Fruit fly (Drosophila melanogaster) whole organism, embryonic: ENCODE results near the gene Dhdds.

Source experiments
- Atf3 ChIP-seq: fragments of 200-800 bp; sonication (Bioruptor generic); optimal IDR thresholded peaks from 3 replicates; lab custom pipeline; 2016; ENCODE audit warnings: missing biosample characterization, missing genetic modification characterization
- C15 ChIP-seq: fragments of 200-800 bp; sonication (Bioruptor generic); IDR thresholded peaks from 3 replicates; pipeline ENCODE4 v1.3.6; 2022; ENCODE audit warnings: missing biosample characterization, missing genetic modification characterization
- CG10959 ChIP-seq: fragments of 200-800 bp; sonication (Bioruptor generic); IDR thresholded peaks from 2 replicates; pipeline ENCODE4 v1.3.6; 2022; ENCODE audit warnings: missing biosample characterization, missing genetic modification characterization
- CG12071 ChIP-seq: fragments of 200-800 bp; sonication (Bioruptor generic); optimal IDR thresholded peaks from 3 replicates; lab custom pipeline; 2018; ENCODE audit warnings: missing biosample characterization, mild to moderate bottlenecking, missing genetic modification characterization
- CG12391 ChIP-seq: fragments of 200-800 bp; sonication (Bioruptor generic); optimal IDR thresholded peaks from 3 replicates; lab custom pipeline; 2018; ENCODE audit warnings: missing biosample characterization, mild to moderate bottlenecking, missing genetic modification characterization, moderate library complexity
- CG16813 ChIP-seq: fragments of 200-800 bp; sonication (Bioruptor generic); IDR thresholded peaks from 3 replicates; pipeline ENCODE4 v1.3.6; 2022; ENCODE audit warnings: missing biosample characterization, missing genetic modification characterization; ENCODE audit not compliant: partially characterized antibody
- CG30020 ChIP-seq: fragments of 200-800 bp; optimal IDR thresholded peaks from 2 replicates; lab custom pipeline; 2019; ENCODE audit warnings: missing biosample characterization, mild to moderate bottlenecking, missing genetic modification characterization, moderate library complexity
- CG3407 ChIP-seq: fragments of 200-800 bp; sonication (Bioruptor generic); optimal IDR thresholded peaks from 2 replicates; lab custom pipeline; 2018; ENCODE audit warnings: missing biosample characterization, mild to moderate bottlenecking, missing genetic modification characterization
- CG34376 ChIP-seq: fragments of 200-800 bp; sonication (Bioruptor generic); optimal IDR thresholded peaks from 2 replicates; lab custom pipeline; 2018; ENCODE audit warnings: missing biosample characterization, mild to moderate bottlenecking, missing genetic modification characterization
- CG3838 ChIP-seq: fragments of 200-800 bp; sonication (Bioruptor generic); optimal IDR thresholded peaks from 3 replicates; lab custom pipeline; 2016; ENCODE audit warnings: missing biosample characterization, missing genetic modification characterization
- CG4360 ChIP-seq: fragments of 200-800 bp; sonication (Bioruptor generic); IDR thresholded peaks from 2 replicates; pipeline ENCODE4 v1.3.6; 2022; ENCODE audit warnings: missing biosample characterization, missing genetic modification characterization
- CG6254 ChIP-seq: fragments of 200-800 bp; sonication (Bioruptor generic); optimal IDR thresholded peaks from 3 replicates; lab custom pipeline; 2017; ENCODE audit warnings: mild to moderate bottlenecking, missing biosample characterization, missing genetic modification reagents, missing genetic modification characterization
- CG6854 ChIP-seq: fragments of 200-800 bp; sonication (Bioruptor generic); optimal IDR thresholded peaks from 3 replicates; lab custom pipeline; 2017; ENCODE audit warnings: missing biosample characterization, mild to moderate bottlenecking, missing genetic modification characterization
- CG7556 ChIP-seq: fragments of 200-800 bp; sonication (Bioruptor generic); optimal IDR thresholded peaks from 2 replicates; lab custom pipeline; 2017; ENCODE audit warnings: missing biosample characterization, mild to moderate bottlenecking, missing genetic modification characterization
- CG9727 ChIP-seq: fragments of 200-800 bp; sonication (Bioruptor generic); optimal IDR thresholded peaks from 3 replicates; lab custom pipeline; 2017; ENCODE audit warnings: missing biosample characterization, mild to moderate bottlenecking, missing genetic modification characterization
- CHES-1-like ChIP-seq: fragments of 200-800 bp; sonication (Bioruptor generic); optimal IDR thresholded peaks from 2 replicates; lab custom pipeline; 2016; ENCODE audit warnings: missing biosample characterization, missing genetic modification characterization
- CTCF ChIP-seq: fragments of 200-800 bp; sonication (Bioruptor generic); optimal IDR thresholded peaks from 2 replicates; lab custom pipeline; 2017; ENCODE audit warnings: missing biosample characterization, mild to moderate bottlenecking, missing genetic modification characterization, moderate library complexity
- Chrac-16 ChIP-seq: fragments of 200-800 bp; sonication (Bioruptor generic); optimal IDR thresholded peaks from 3 replicates; lab custom pipeline; 2016; ENCODE audit warnings: missing biosample characterization, missing genetic modification characterization
- CrebB ChIP-seq: fragments of 200-800 bp; sonication (Bioruptor generic); optimal IDR thresholded peaks from 3 replicates; lab custom pipeline; 2018; ENCODE audit warnings: missing biosample characterization, mild to moderate bottlenecking, missing genetic modification characterization
- D19A ChIP-seq: fragments of 200-800 bp; optimal IDR thresholded peaks from 3 replicates; lab custom pipeline; 2019; ENCODE audit warnings: missing biosample characterization, mild to moderate bottlenecking, missing genetic modification characterization, moderate library complexity
- Dll ChIP-seq: fragments of 200-800 bp; sonication (Bioruptor generic); IDR thresholded peaks from 4 replicates; pipeline ENCODE4 v1.3.6; 2022; ENCODE audit warnings: missing biosample characterization, missing genetic modification characterization; ENCODE audit not compliant: partially characterized antibody
- Fer3 ChIP-seq: fragments of 200-800 bp; sonication (Bioruptor generic); optimal IDR thresholded peaks from 2 replicates; lab custom pipeline; 2018; ENCODE audit warnings: missing biosample characterization, mild to moderate bottlenecking, missing genetic modification characterization, moderate library complexity
- Hand ChIP-seq: fragments of 200-800 bp; sonication (Bioruptor generic); optimal IDR thresholded peaks from 2 replicates; lab custom pipeline; 2017; ENCODE audit warnings: mild to moderate bottlenecking, missing biosample characterization, missing genetic modification reagents, missing genetic modification characterization
- Hr39 ChIP-seq: fragments of >200 bp; optimal IDR thresholded peaks from 2 replicates; lab custom pipeline; 2017
- Lhr ChIP-seq: fragments of 200-800 bp; sonication (Bioruptor generic); optimal IDR thresholded peaks from 3 replicates; lab custom pipeline; 2017; ENCODE audit warnings: mild to moderate bottlenecking, missing biosample characterization, missing genetic modification reagents, missing genetic modification characterization
- Mad ChIP-seq: fragments of 200-800 bp; sonication (Bioruptor generic); optimal IDR thresholded peaks from 2 replicates; lab custom pipeline; 2016; ENCODE audit warnings: missing biosample characterization, missing genetic modification characterization
- Max ChIP-seq: fragments of 200-800 bp; sonication (Bioruptor generic); optimal IDR thresholded peaks from 2 replicates; lab custom pipeline; 2016; ENCODE audit warnings: missing biosample characterization, mild to moderate bottlenecking, missing genetic modification characterization
- NFAT ChIP-seq: fragments of 200-800 bp; sonication (Bioruptor generic); IDR thresholded peaks from 2 replicates; pipeline ENCODE4 v1.3.6; 2022; ENCODE audit warnings: missing biosample characterization, missing genetic modification characterization
- Neu2 ChIP-seq: fragments of 200-800 bp; sonication (Bioruptor generic); optimal IDR thresholded peaks from 3 replicates; lab custom pipeline; 2016; ENCODE audit warnings: missing biosample characterization, missing genetic modification characterization, borderline replicate concordance
- Nf-YB ChIP-seq: fragments of 200-800 bp; sonication (Bioruptor generic); optimal IDR thresholded peaks from 3 replicates; lab custom pipeline; 2019; ENCODE audit warnings: missing biosample characterization, mild to moderate bottlenecking, missing genetic modification characterization, moderate library complexity
- PHDP ChIP-seq: fragments of 200-800 bp; sonication (Bioruptor generic); optimal IDR thresholded peaks from 3 replicates; lab custom pipeline; 2018; ENCODE audit warnings: missing biosample characterization, mild to moderate bottlenecking, missing genetic modification characterization, moderate library complexity
- al ChIP-seq: fragments of 200-800 bp; sonication (Bioruptor generic); IDR thresholded peaks from 2 replicates; pipeline ENCODE4 v1.3.6; 2022; ENCODE audit warnings: missing biosample characterization, missing genetic modification characterization
- amos ChIP-seq: fragments of 200-800 bp; sonication (Bioruptor generic); IDR thresholded peaks from 2 replicates; pipeline ENCODE4 v1.3.6; 2022; ENCODE audit warnings: missing biosample characterization, missing genetic modification characterization; ENCODE audit not compliant: partially characterized antibody
- aop ChIP-seq: fragments of 200-800 bp; sonication (Bioruptor generic); IDR thresholded peaks from 2 replicates; pipeline ENCODE4 v1.3.6; 2022; ENCODE audit warnings: missing biosample characterization, missing genetic modification characterization
- bbx ChIP-seq: fragments of 200-800 bp; sonication (Bioruptor generic); IDR thresholded peaks from 2 replicates; pipeline ENCODE4 v1.3.6; 2022; ENCODE audit warnings: missing biosample characterization, missing genetic modification characterization; ENCODE audit not compliant: partially characterized antibody
- bcd ChIP-seq: fragments of 200-800 bp; sonication (Bioruptor generic); optimal IDR thresholded peaks from 2 replicates; lab custom pipeline; 2017; ENCODE audit warnings: missing biosample characterization, mild to moderate bottlenecking, missing genetic modification characterization
- bigmax ChIP-seq: fragments of 200-800 bp; sonication (Bioruptor generic); optimal IDR thresholded peaks from 2 replicates; lab custom pipeline; 2018; ENCODE audit warnings: missing biosample characterization, mild to moderate bottlenecking, missing genetic modification characterization
- disco-r ChIP-seq: fragments of 200-800 bp; sonication (Bioruptor generic); optimal IDR thresholded peaks from 2 replicates; lab custom pipeline; 2016; ENCODE audit warnings: missing biosample characterization, missing genetic modification characterization
- esg ChIP-seq: fragments of 200-800 bp; sonication (Bioruptor generic); conservative IDR thresholded peaks from 2 replicates; pipeline ENCODE4 v1.3.6; 2022; ENCODE audit warnings: missing biosample characterization, missing genetic modification characterization
- fd3F ChIP-seq: fragments of 200-800 bp; sonication (Bioruptor generic); optimal IDR thresholded peaks from 2 replicates; lab custom pipeline; 2018; ENCODE audit warnings: missing biosample characterization, mild to moderate bottlenecking, missing genetic modification characterization, moderate library complexity
- fd96Cb ChIP-seq: fragments of 200-800 bp; sonication (Bioruptor generic); optimal IDR thresholded peaks from 2 replicates; lab custom pipeline; 2018; ENCODE audit warnings: missing biosample characterization, mild to moderate bottlenecking, missing genetic modification characterization, moderate library complexity
- gsb ChIP-seq: fragments of 200-800 bp; sonication (Bioruptor generic); IDR thresholded peaks from 2 replicates; pipeline ENCODE4 v1.3.6; 2022; ENCODE audit warnings: missing biosample characterization, missing genetic modification characterization
- ind ChIP-seq: fragments of 200-800 bp; sonication (Bioruptor generic); optimal IDR thresholded peaks from 3 replicates; lab custom pipeline; 2016; ENCODE audit warnings: missing biosample characterization, missing genetic modification characterization
- jing ChIP-seq: fragments of 200-800 bp; sonication (Bioruptor generic); optimal IDR thresholded peaks from 2 replicates; lab custom pipeline; 2018; ENCODE audit warnings: missing biosample characterization, mild to moderate bottlenecking, missing genetic modification characterization
- luna ChIP-seq: fragments of 200-800 bp; sonication (Bioruptor generic); optimal IDR thresholded peaks from 2 replicates; lab custom pipeline; 2016; ENCODE audit warnings: missing biosample characterization, missing genetic modification characterization
- org-1 ChIP-seq: fragments of 200-800 bp; sonication (Bioruptor generic); optimal IDR thresholded peaks from 2 replicates; lab custom pipeline; 2017; ENCODE audit warnings: missing biosample characterization, missing genetic modification characterization
- pan ChIP-seq, 4 experiments: fragments of >200 bp in 3 of 4; fragments of 200-800 bp in 1 of 4; sonication (Bioruptor generic) in 1 of 4; optimal IDR thresholded peaks in 3 of 4; IDR thresholded peaks in 1 of 4; 2 replicates each; pipeline versions ENCODE4 v1.3.6 to Lab custom; 2017 to 2022; ENCODE audit warnings: missing biosample characterization in 2 of 4, missing genetic modification characterization in 2 of 4, mixed read lengths in 1 of 4
- ro ChIP-seq: fragments of 200-800 bp; sonication (Bioruptor generic); IDR thresholded peaks from 2 replicates; pipeline ENCODE4 v1.3.6; 2022; ENCODE audit warnings: missing biosample characterization, missing genetic modification characterization
- sima ChIP-seq: fragments of 200-800 bp; sonication (Bioruptor generic); optimal IDR thresholded peaks from 2 replicates; lab custom pipeline; 2016; ENCODE audit warnings: missing biosample characterization, missing genetic modification characterization
- tio ChIP-seq: fragments of 200-800 bp; sonication (Bioruptor generic); optimal IDR thresholded peaks from 2 replicates; lab custom pipeline; 2017; ENCODE audit warnings: missing biosample characterization, missing genetic modification characterization, inconsistent platforms

The Dhdds gene

dm6 chrX:7972363-7972942, 39.3 kb upstream of the Dhdds start (continued):
- peak; percentile 86 for TF ChIP-seq CG3407 (GFP tag; lab: Kevin White, UChicago)
- TF ChIP-seq CG6854 (GFP tag; lab: Kevin White, UChicago): peak; percentile 79
- peak; percentile 90 for TF ChIP-seq CG12391 (tag; lab: Kevin White, UChicago)
- TF ChIP-seq CG10959: peak; percentile 82
- peak; percentile 68 for TF ChIP-seq Mad (GFP tag; lab: Kevin White, UChicago)
- no peak for TF ChIP-seq Hr39
- peak; percentile 78 for TF ChIP-seq Fer3 (tag; lab: Kevin White, UChicago)
- TF ChIP-seq bigmax: no peak
- peak; percentile 90 for TF ChIP-seq CG7556 (GFP tag; lab: Kevin White, UChicago)
- peak; percentile 52 for TF ChIP-seq CTCF
- peak; percentile 85 for TF ChIP-seq org-1 (GFP tag; lab: Kevin White, UChicago)
- peak; percentile 75 for TF ChIP-seq Max (GFP tag; lab: Kevin White, UChicago)
- TF ChIP-seq sima: peak; percentile 13
- TF ChIP-seq Chrac-16 (GFP tag; lab: Kevin White, UChicago): peak; percentile 85
- TF ChIP-seq Dll (GFP tag; lab: Robert Waterston, UW): no peak
- peak; percentile 55 for TF ChIP-seq CG34376 (GFP tag; lab: Kevin White, UChicago)
- peak; percentile 70 for TF ChIP-seq Nf-YB
- TF ChIP-seq jing (GFP tag; lab: Kevin White, UChicago): peak; percentile 81
- peak; percentile 84 for TF ChIP-seq esg (GFP tag; lab: Robert Waterston, UW)
- no peak for TF ChIP-seq Neu2 (GFP tag; lab: Kevin White, UChicago)
- TF ChIP-seq CG12071: peak; percentile 88
- no peak for TF ChIP-seq CG16813 (GFP tag; lab: Robert Waterston, UW)
- TF ChIP-seq amos (GFP tag; lab: Robert Waterston, UW): no peak
- peak; percentile 80 for TF ChIP-seq tio (GFP tag; lab: Kevin White, UChicago)
- TF ChIP-seq Atf3 (GFP tag; lab: Kevin White, UChicago): peak; percentile 64
- peak; percentile 60 for TF ChIP-seq Hand (GFP tag; lab: Kevin White, UChicago)
- TF ChIP-seq bbx (GFP tag; lab: Robert Waterston, UW): no peak
- TF ChIP-seq al (GFP tag; lab: Robert Waterston, UW): peak; percentile 52; the same call in 1 of the 2 replicates
- TF ChIP-seq aop (GFP tag; lab: Robert Waterston, UW): 0 out of 2 replicates have a peak, but pooled peaks have one; percentile 40
- peak; percentile 75 for TF ChIP-seq fd3F
- peak; percentile 9 for TF ChIP-seq CG30020
- TF ChIP-seq CG3838: peak; percentile 32
- peak; percentile 79 for TF ChIP-seq D19A (tag; lab: Kevin White, UChicago)
- TF ChIP-seq pan (optimal IDR thresholded peaks at IDR 0.05; lab: Kevin White, UChicago): no peak
- peak in 1 of 2 experiments; percentile 93 for TF ChIP-seq pan (GFP tag; optimal IDR thresholded peaks at IDR 0.05 in 1 of 2, IDR thresholded peaks at IDR 0.05 in 1 of 2)
- TF ChIP-seq ro (GFP tag; lab: Robert Waterston, UW): peak; percentile 68
- peak; percentile 60 for TF ChIP-seq disco-r
- TF ChIP-seq CrebB (tag; lab: Kevin White, UChicago): peak; percentile 78
- peak; percentile 70 for TF ChIP-seq gsb (GFP tag; lab: Robert Waterston, UW)
- TF ChIP-seq CG9727 (GFP tag; lab: Kevin White, UChicago): peak; percentile 86
- TF ChIP-seq CG4360 (GFP tag; lab: Robert Waterston, UW): peak; percentile 52
- TF ChIP-seq bcd (GFP tag; lab: Kevin White, UChicago): peak; percentile 87
- TF ChIP-seq fd96Cb (tag; lab: Kevin White, UChicago): peak; percentile 89
- TF ChIP-seq C15 (GFP tag; lab: Robert Waterston, UW): peak; percentile 69; the same call in 2 of the 3 replicates
- TF ChIP-seq ind: peak; percentile 80
- peak; percentile 19 for TF ChIP-seq CHES-1-like (GFP tag; lab: Kevin White, UChicago)
- peak; percentile 89 for TF ChIP-seq CG6254
- TF ChIP-seq luna (GFP tag; lab: Kevin White, UChicago): no peak
- 0 out of 2 replicates have a peak, but pooled peaks have one; percentile 11 for TF ChIP-seq NFAT
- TF ChIP-seq Lhr (GFP tag; lab: Kevin White, UChicago): peak; percentile 75
- TF ChIP-seq PHDP: peak; percentile 91
